Fruit fly (Drosophila melanogaster) whole organism, pupa: ENCODE measurements around the gene Gr22c.

Experiments used
- CG13204 ChIP-seq: fragments of 200-800 bp; sonication (Bioruptor generic); optimal IDR thresholded peaks from 2 replicates; lab custom pipeline; 2018; ENCODE audit warnings: missing biosample characterization, mild to moderate bottlenecking, missing genetic modification characterization, moderate library complexity
- CG15710 ChIP-seq: fragments of 200-800 bp; sonication (Bioruptor generic); optimal IDR thresholded peaks from 2 replicates; lab custom pipeline; 2018; ENCODE audit warnings: missing biosample characterization, mild to moderate bottlenecking, missing genetic modification characterization, moderate library complexity
- CG17806 ChIP-seq: fragments of 200-800 bp; sonication (Bioruptor generic); optimal IDR thresholded peaks from 2 replicates; lab custom pipeline; 2018; ENCODE audit warnings: missing biosample characterization, mild to moderate bottlenecking, missing genetic modification characterization, moderate library complexity
- CG32121 ChIP-seq: fragments of 200-800 bp; sonication (Bioruptor generic); IDR thresholded peaks from 2 replicates; pipeline ENCODE4 v1.3.6; 2022; ENCODE audit warnings: missing biosample characterization, missing genetic modification characterization
- CG34367 ChIP-seq: fragments of 200-800 bp; sonication (Bioruptor generic); optimal IDR thresholded peaks from 2 replicates; lab custom pipeline; 2018; ENCODE audit warnings: missing biosample characterization, mild to moderate bottlenecking, missing genetic modification characterization
- CG4496 ChIP-seq: fragments of 200-800 bp; sonication (Bioruptor generic); IDR thresholded peaks from 3 replicates; pipeline ENCODE4 v1.3.6; 2022; ENCODE audit warnings: missing biosample characterization, missing genetic modification characterization
- CG8159 ChIP-seq: fragments of 200-800 bp; sonication (Bioruptor generic); optimal IDR thresholded peaks from 3 replicates; lab custom pipeline; 2018; ENCODE audit warnings: missing biosample characterization, mild to moderate bottlenecking, missing genetic modification characterization, moderate library complexity
- CG9948 ChIP-seq: fragments of 200-800 bp; sonication (Bioruptor generic); optimal IDR thresholded peaks from 2 replicates; lab custom pipeline; 2018; ENCODE audit warnings: missing biosample characterization, mild to moderate bottlenecking, missing genetic modification characterization, moderate library complexity
- EcR ChIP-seq: fragments of 200-800 bp; sonication (Bioruptor generic); optimal IDR thresholded peaks from 3 replicates; lab custom pipeline; 2019; ENCODE audit warnings: missing biosample characterization, missing genetic modification characterization, mild to moderate bottlenecking, moderate library complexity, missing genetic modification reagents
- Ets98B ChIP-seq: fragments of 200-800 bp; sonication (Bioruptor generic); IDR thresholded peaks from 2 replicates; pipeline ENCODE4 v1.3.6; 2022; ENCODE audit warnings: missing biosample characterization, missing genetic modification characterization
- Pif1A ChIP-seq: fragments of 200-800 bp; sonication (Bioruptor generic); optimal IDR thresholded peaks from 3 replicates; lab custom pipeline; 2016; ENCODE audit warnings: missing biosample characterization, missing genetic modification characterization
- Snoo ChIP-seq: fragments of 200-800 bp; sonication (Bioruptor generic); optimal IDR thresholded peaks from 3 replicates; lab custom pipeline; 2017; ENCODE audit warnings: missing biosample characterization, mild to moderate bottlenecking, missing genetic modification characterization, inconsistent platforms
- gl ChIP-seq: fragments of 200-800 bp; sonication (Bioruptor generic); optimal IDR thresholded peaks from 2 replicates; lab custom pipeline; 2018; ENCODE audit warnings: missing biosample characterization, mild to moderate bottlenecking, missing genetic modification characterization
- rn ChIP-seq: fragments of 200-800 bp; sonication (Bioruptor generic); IDR thresholded peaks from 2 replicates; pipeline ENCODE4 v1.3.6; 2022; ENCODE audit warnings: missing biosample characterization, missing genetic modification characterization

DNA sequence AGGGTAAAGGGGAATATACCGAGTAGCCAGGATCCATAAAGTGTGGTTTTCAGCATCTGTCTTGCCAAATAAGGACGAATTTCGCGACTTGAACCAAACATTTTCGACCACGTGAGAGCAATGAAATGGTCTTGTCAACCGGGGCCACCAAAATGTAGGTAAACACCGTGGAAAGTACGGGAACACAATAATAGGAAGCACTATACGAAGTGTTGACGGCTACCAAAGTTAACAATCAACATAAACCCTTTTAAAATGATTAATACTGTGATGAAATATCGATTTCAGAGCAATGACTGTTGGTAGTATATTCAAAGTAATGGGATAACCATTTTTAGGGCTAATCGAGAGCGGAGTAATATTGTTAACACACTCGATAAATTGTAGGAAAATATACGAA is 1.5 kb upstream of the Gr22c start, which contains the start of gene Gr22b:
- TF ChIP-seq Ets98B (GFP tag; lab: Robert Waterston, UW), result no peak
- no peak for TF ChIP-seq gl (tag; lab: Kevin White, UChicago)
- no peak for TF ChIP-seq CG32121 (GFP tag; lab: Robert Waterston, UW)
- TF ChIP-seq CG34367 (tag; lab: Kevin White, UChicago), result no peak
- no peak for TF ChIP-seq CG13204
- no peak for TF ChIP-seq Pif1A
- TF ChIP-seq EcR (GFP tag; lab: Kevin White, UChicago), result no peak
- no peak for TF ChIP-seq CG17806 (tag; lab: Kevin White, UChicago)
- TF ChIP-seq CG8159 (tag; lab: Kevin White, UChicago), result no peak
- no peak for TF ChIP-seq CG9948 (tag; lab: Kevin White, UChicago)
- TF ChIP-seq rn, result no peak
- no peak for TF ChIP-seq CG15710 (tag; lab: Kevin White, UChicago)
- no peak for TF ChIP-seq CG4496
- TF ChIP-seq Snoo (tag; lab: Kevin White, UChicago), result no peak
